Worm (Caenorhabditis elegans) whole organism, late embryonic: ENCODE measurements around the gene F28B12.1.

Experiments
- C38D4.7 ChIP-seq: fragments of 200-800 bp; sonication (Bioruptor generic); optimal IDR thresholded peaks from 2 replicates; lab custom pipeline; 2018; ENCODE audit warnings: mild to moderate bottlenecking, missing genetic modification characterization, moderate library complexity, missing compliant biosample characterization
- dmd-4 ChIP-seq: sonication (generic microtip); optimal IDR thresholded peaks from 2 replicates; lab custom pipeline; 2016; ENCODE audit warnings: borderline replicate concordance, missing genetic modification characterization, missing compliant biosample characterization
- lin-11 ChIP-seq: fragments of 200-800 bp; sonication (Bioruptor generic); optimal IDR thresholded peaks from 2 replicates; lab custom pipeline; 2018; ENCODE audit warnings: mild to moderate bottlenecking, missing genetic modification characterization, missing compliant biosample characterization
- nfya-1 ChIP-seq: sonication (generic microtip); optimal IDR thresholded peaks from 2 replicates; lab custom pipeline; 2017; ENCODE audit warnings: missing genetic modification characterization, mild to moderate bottlenecking, missing compliant biosample characterization, antibody characterized with exemption, moderate library complexity
- nhr-232 ChIP-seq: sonication (generic microtip); optimal IDR thresholded peaks from 2 replicates; lab custom pipeline; 2016; ENCODE audit warnings: missing genetic modification characterization, missing compliant biosample characterization
- rnt-1 ChIP-seq: sonication (generic microtip); optimal IDR thresholded peaks from 2 replicates; lab custom pipeline; 2016; ENCODE audit warnings: missing genetic modification characterization, missing compliant biosample characterization
- unc-3 ChIP-seq, 2 experiments: fragments of 200-800 bp in 1 of 2; sonication (Bioruptor generic) in 1 of 2; sonication (generic microtip) in 1 of 2; conservative IDR thresholded peaks in 1 of 2; optimal IDR thresholded peaks in 1 of 2; 2 replicates each; pipeline versions ENCODE4 v1.3.6 to Lab custom; 2016 to 2022; ENCODE audit warnings: missing compliant biosample characterization in 2 of 2, missing genetic modification characterization in 2 of 2, missing genetic modification reagents in 1 of 2
- unc-42 ChIP-seq: sonication (generic microtip); optimal IDR thresholded peaks from 2 replicates; lab custom pipeline; 2016; ENCODE audit warnings: missing genotype, missing genetic modification characterization, missing compliant biosample characterization

- TF ChIP-seq unc-42 (tag; lab: Kevin White, UChicago) (no peak), dmd-4 (tag; lab: Kevin White, UChicago) (no peak), unc-3 (GFP tag; conservative IDR thresholded peaks at IDR 0.05; lab: Robert Waterston, UW) (no peak), unc-3 (tag; optimal IDR thresholded peaks at IDR 0.05; lab: Kevin White, UChicago) (no peak), lin-11 (tag; lab: Kevin White, UChicago) (no peak), nhr-232 (tag; lab: Kevin White, UChicago) (no peak), rnt-1 (tag; lab: Kevin White, UChicago) (no peak), C38D4.7 (GFP tag; lab: Kevin White, UChicago) (no peak), nfya-1 (no peak)
Measured at ce11 chrII:5936009-5936408, 6.7 kb upstream of the F28B12.1 start.
